Fruit fly (Drosophila melanogaster): ENCODE measurements around the gene mRpL35.

DNA sequence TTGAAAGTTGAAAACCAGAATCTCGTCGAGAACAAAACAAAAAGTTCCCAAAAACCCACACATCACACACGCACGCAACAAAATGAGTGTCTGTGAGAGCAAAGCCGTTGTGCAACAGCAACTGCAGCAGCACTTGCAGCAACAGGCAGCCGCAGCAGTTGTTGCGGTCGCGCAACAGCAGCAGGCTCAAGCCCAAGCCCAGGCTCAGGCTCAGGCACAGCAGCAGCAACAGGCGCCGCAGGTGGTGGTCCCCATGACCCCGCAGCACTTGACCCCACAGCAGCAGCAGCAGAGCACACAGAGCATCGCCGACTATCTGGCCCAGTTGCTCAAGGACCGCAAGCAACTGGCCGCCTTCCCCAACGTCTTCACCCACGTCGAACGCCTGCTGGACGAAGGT lies 19.7 kb downstream of the mRpL35 start:
- TF ChIP-seq gl (tag; optimal IDR thresholded peaks at IDR 0.05), result no peak
- TF ChIP-seq CG8301 (tag; optimal IDR thresholded peaks at IDR 0.05), result no peak
- TF ChIP-seq CG34367 (tag; optimal IDR thresholded peaks at IDR 0.05), result no peak
- TF ChIP-seq CG13204 (GFP tag; optimal IDR thresholded peaks at IDR 0.05), result no peak
- TF ChIP-seq CG14655 (GFP tag; optimal IDR thresholded peaks at IDR 0.05), result no peak
- no peak for TF ChIP-seq CG8159 (tag; optimal IDR thresholded peaks at IDR 0.05)
- TF ChIP-seq CG15710 (tag; optimal IDR thresholded peaks at IDR 0.05), result no peak

Measured in whole organism, pupa.